Fruit fly (Drosophila melanogaster) S2 (cell line): ENCODE data around the gene Amun.

Experiments used
- CG8478 ChIP-seq: fragments of >200 bp; optimal IDR thresholded peaks from 2 replicates; lab custom pipeline; 2018
- CTCF ChIP-seq, 2 experiments: fragments of >200 bp; optimal IDR thresholded peaks; 2 replicates each; lab custom pipeline; 2018

DNA sequence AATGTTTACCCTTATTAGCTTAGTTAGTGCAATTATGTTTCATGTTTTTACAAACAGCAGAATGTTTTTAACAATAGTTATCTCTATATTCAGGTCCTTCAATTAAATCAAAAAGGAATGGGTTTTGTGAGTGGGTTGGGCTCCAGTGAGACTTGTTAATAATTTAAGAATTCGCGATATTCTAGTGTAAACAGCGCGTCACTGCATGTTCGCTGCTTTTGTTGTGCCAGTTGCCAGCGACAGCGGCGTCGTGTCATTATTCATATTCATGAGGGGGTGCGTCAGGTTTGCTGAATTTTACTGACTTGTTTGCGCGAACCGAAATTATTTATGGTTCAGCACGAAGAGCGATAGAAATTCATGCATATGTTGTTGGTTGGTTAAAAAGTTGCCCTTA lies at the start of gene Amun:
- TF ChIP-seq CG8478 (no peak), CTCF (optimal IDR thresholded peaks at IDR 0.05; lab: Kevin White, UChicago) (no peak)
